Fruit fly (Drosophila melanogaster): ENCODE data around the gene Argk2.

The Argk2 gene

DNA sequence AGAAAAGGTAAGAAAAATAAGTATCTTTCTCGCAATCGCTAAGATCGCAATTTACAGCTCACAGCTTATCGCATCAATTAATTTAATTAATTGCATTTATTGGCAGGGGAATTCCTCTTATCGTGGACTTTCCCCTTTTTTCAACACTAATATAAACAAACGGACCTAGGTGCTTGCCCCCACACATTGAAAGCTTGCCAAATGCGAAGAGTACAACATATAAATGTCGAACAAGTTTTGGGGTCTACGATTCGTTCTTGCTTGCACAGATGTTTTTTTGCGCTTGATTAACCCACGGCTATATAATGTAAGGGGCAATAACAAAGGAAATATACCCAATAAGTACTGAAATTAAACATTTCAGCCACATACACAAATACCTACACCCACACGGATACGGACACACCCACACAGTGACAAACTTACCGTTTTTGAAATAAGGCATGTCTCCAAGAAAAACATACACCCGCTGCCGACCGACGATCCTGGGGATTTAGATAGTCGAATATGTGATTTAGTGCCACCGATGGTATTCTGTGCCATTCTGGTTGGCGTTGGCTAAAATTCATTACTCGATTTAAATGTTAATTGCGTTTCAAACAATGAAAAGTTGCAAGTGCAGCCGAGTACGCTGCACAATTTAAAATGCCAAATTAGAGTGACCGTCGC lies 25.0 kb downstream of the Argk2 start:
- TF ChIP-seq Sin3A (optimal IDR thresholded peaks at IDR 0.05) (no peak), Myc (optimal IDR thresholded peaks at IDR 0.05) (no peak), insv (optimal IDR thresholded peaks at IDR 0.05) (no peak), ttk (optimal IDR thresholded peaks at IDR 0.05) (no peak), h (optimal IDR thresholded peaks at IDR 0.05) (no peak), psq (optimal IDR thresholded peaks at IDR 0.05) (no peak)

DNA sequence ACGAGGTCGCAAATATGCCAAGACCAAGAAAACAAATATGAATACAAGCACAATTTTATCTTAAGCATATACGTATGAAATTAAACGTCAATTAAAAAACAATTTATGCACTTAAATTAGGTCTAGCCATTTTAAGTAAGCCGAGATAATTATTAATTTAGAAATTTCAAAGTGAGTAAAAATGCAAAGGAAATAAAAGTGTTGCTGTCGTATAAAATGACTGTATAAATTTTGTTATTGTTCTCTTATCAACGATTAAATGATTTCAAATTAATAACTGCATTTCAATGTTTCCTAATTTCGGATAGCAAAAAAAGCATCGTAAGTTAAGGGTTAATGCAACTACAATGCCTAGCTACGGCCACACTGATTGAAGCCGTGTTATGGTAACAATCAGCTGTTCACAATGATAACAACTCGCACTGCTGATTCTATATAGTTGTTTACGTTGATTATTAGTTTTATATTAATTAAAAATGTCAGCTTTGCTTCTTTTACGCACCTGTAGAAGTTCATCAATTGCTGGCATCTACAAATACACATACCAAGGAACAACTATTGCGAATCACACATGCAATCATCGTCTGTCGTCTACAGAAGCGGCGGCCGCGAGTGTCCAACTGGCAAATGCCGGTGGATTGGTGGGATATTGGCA lies 25.6 kb downstream of the Argk2 start, which contains the start of the genes CG4911 and CG4942:
Gene CG4911 (minus strand): TSS at position 1 of the 655 bp plus-strand sequence.
Gene CG4942 (plus strand): TSS at position 375 of the 655 bp plus-strand sequence.
- TF ChIP-seq psq (optimal IDR thresholded peaks at IDR 0.05) (no peak), ttk (optimal IDR thresholded peaks at IDR 0.05) (no peak), Myc (optimal IDR thresholded peaks at IDR 0.05) (no peak), Sin3A (optimal IDR thresholded peaks at IDR 0.05) (no peak), insv (optimal IDR thresholded peaks at IDR 0.05) (no peak), h (optimal IDR thresholded peaks at IDR 0.05) (no peak)

DNA sequence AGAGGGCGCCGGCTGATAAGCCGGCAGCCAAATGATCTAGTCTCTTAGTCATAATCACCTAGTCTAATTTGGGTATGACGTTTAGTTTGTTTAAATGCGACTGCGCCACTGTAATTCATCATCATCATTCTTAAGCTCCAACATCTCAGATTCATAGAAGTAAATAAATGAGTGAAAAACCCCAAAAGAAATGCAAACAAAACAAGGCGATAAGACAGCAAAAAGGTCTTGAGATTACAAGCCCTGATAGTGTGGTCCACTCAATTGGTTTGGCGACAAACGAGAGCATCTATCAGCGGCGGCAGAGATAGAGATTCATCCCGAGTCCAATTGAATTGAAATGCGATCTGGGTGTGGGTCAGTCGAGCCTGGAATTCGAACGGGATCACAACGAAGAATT lies 27.0 kb downstream of the Argk2 start, which contains the start of gene teq:
Gene teq (plus strand): TSS at position 359 of the 400 bp plus-strand sequence.
- no peak for TF ChIP-seq insv (optimal IDR thresholded peaks at IDR 0.05)
- TF ChIP-seq Myc (optimal IDR thresholded peaks at IDR 0.05) = no peak
- TF ChIP-seq psq (optimal IDR thresholded peaks at IDR 0.05) = no peak
- no peak for TF ChIP-seq ttk (optimal IDR thresholded peaks at IDR 0.05)
- no peak for TF ChIP-seq h (optimal IDR thresholded peaks at IDR 0.05)
- no peak for TF ChIP-seq Sin3A (optimal IDR thresholded peaks at IDR 0.05)

DNA sequence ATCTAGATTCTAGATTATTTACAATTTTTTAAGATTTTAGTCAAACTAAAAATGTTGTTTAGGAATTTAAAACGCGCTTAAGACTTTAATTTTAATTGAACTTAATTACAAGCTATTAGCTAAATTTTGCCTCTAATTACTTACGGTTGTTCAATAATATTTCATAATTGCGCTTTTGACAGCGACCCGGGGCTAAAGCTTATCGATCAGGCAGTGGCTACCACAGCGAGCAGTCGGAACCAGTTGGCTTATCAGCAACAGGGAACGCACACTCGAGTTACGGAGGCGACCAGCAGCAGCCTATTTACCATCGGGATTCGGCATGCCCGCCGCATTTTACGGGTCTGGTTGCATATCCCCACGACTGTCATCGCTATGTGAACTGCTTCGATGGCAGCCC lies 27.6 kb downstream of the Argk2 start:
- TF ChIP-seq h (optimal IDR thresholded peaks at IDR 0.05) = no peak
- TF ChIP-seq ttk (optimal IDR thresholded peaks at IDR 0.05) = no peak
- TF ChIP-seq Myc (optimal IDR thresholded peaks at IDR 0.05) = no peak
- TF ChIP-seq insv (optimal IDR thresholded peaks at IDR 0.05) = no peak
- no peak for TF ChIP-seq psq (optimal IDR thresholded peaks at IDR 0.05)
- TF ChIP-seq Sin3A (optimal IDR thresholded peaks at IDR 0.05) = no peak

DNA sequence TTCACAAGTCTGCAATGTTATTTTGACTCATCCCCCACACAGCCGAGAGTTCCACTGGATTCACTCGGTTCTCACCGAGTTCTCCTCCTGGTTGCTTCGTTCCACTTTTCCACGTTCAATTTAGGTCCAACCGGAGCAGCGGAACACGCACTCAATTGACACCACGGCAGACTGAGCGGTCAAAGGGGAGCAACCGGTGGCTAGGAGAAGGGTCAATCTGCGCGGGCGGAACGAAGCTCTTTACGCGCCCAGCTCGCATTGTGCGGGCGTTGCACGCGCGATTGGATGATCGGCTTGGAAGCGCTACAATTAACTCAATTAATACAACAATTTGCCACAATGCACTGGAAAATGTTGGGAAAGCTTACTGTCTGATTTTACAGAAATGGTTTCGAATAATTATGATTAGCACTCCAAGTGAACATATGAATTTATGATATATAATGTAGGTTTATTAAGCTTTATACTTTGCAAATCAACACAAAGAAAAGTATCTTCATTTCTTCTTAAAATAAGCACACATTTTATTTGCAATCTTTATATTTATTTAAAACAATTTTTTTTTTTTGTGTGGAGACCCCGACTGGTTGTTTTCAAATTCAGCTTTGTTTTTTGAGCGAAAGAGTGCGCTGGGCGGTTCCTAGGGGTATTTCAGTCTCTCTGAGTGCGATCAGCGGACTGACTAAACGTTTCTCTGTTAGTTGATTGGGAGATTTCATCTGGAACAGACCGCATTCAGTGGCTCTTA lies 45.3 kb downstream of the Argk2 start, which contains the start of gene CG32032:
Gene CG32032 (plus strand): TSS at position 698 of the 748 bp plus-strand sequence.
- no peak for TF ChIP-seq psq (optimal IDR thresholded peaks at IDR 0.05)
- no peak for TF ChIP-seq insv (optimal IDR thresholded peaks at IDR 0.05)
- no peak for TF ChIP-seq Myc (optimal IDR thresholded peaks at IDR 0.05)
- no peak for TF ChIP-seq ttk (optimal IDR thresholded peaks at IDR 0.05)
- TF ChIP-seq h (optimal IDR thresholded peaks at IDR 0.05) = no peak
- TF ChIP-seq Sin3A (optimal IDR thresholded peaks at IDR 0.05) = no peak

DNA sequence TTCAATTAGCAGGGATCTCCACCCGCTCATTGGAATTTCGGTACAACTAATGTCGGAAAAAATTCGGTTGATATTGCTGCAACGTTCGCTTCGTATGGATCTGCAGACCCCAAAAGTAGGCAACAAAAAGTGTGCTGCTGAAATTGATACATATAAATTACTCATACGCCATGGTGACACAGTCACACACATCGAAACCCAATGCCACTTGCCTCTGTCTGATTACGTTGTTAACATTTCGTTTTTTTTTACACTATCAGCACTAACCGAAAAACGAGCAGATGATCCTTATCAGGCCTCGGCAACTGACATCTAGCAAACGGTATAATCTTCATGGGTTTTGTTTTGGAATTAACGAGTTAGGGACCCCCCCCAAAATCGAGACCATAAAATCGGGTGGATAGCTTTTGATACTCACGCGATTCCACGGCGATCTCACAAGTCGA lies 47.8 kb downstream of the Argk2 start:
- TF ChIP-seq Myc (optimal IDR thresholded peaks at IDR 0.05) (no peak), insv (optimal IDR thresholded peaks at IDR 0.05) (no peak), psq (optimal IDR thresholded peaks at IDR 0.05) (no peak), h (optimal IDR thresholded peaks at IDR 0.05) (no peak), ttk (optimal IDR thresholded peaks at IDR 0.05) (no peak), Sin3A (optimal IDR thresholded peaks at IDR 0.05) (no peak)

DNA sequence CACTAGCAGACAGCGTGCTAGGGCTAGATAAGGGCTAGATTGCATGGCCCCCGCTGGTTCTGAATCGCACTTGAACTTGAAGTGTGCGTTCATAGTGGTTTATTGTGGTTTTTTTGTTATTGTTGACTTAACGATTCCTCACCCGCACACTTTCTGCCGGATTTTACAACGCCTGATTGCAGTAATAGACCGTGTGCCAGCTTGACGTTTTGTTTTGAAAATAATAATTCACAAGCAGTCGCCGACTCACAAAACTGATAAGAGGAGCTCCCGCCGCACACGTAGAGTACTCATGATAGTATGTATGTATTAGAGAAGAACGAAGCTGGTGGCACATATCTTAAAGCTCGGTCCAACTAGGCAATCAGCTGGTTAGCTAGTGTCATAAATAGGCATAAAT lies 48.5 kb downstream of the Argk2 start:
- TF ChIP-seq insv (optimal IDR thresholded peaks at IDR 0.05) (no peak), Sin3A (optimal IDR thresholded peaks at IDR 0.05) (no peak), ttk (optimal IDR thresholded peaks at IDR 0.05) (no peak), psq (optimal IDR thresholded peaks at IDR 0.05) (no peak)

DNA sequence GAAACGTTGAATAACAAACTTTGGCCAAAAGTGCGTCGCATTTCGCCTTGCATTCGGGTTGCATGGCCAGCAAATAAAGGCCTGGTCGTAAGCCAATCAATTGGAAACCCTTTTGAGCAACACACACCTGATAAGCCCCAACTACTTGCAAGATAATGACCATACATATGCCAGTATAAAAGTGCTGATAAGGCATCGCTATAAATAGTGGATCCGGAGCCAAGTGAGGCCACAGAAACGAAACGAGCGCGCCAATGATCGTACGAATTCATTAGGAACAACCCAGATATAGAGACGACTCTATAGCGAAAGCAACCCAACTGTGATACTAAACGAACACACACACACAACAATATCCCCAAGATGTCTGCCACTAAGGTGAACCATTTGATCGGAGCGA lies 49.4 kb downstream of the Argk2 start, which contains the start of gene CG13315:
Gene CG13315 (plus strand): TSS at position 230 of the 400 bp plus-strand sequence.
- TF ChIP-seq psq (optimal IDR thresholded peaks at IDR 0.05) (no peak), Myc (optimal IDR thresholded peaks at IDR 0.05) (no peak)

All from Kc167 (cell line).